Worm (Caenorhabditis elegans) whole organism, L4 larva: Measurements from ENCODE around the gene hum-6.

Experiments used
- F44E2.7 ChIP-seq: fragments of 200-800 bp; sonication (Bioruptor generic); IDR thresholded peaks from 2 replicates; pipeline ENCODE4 v2.1.2; 2022; ENCODE audit warnings: missing genetic modification characterization, missing compliant biosample characterization
- T20F7.1 ChIP-seq: fragments of 200-800 bp; sonication (Bioruptor generic); optimal IDR thresholded peaks from 2 replicates; lab custom pipeline; 2018; ENCODE audit warnings: mild to moderate bottlenecking, missing genetic modification characterization, missing compliant biosample characterization
- T26A8.4 ChIP-seq: fragments of 200-800 bp; sonication (Bioruptor generic); IDR thresholded peaks from 2 replicates; pipeline ENCODE4 v1.3.6; 2022; ENCODE audit warnings: missing genetic modification characterization, missing compliant biosample characterization
- aly-2 ChIP-seq: sonication (generic microtip); optimal IDR thresholded peaks from 2 replicates; lab custom pipeline; 2018; ENCODE audit warnings: missing biosample characterization, missing genetic modification characterization
- ces-1 ChIP-seq: fragments of 150-350 bp; sonication (generic microtip); optimal IDR thresholded peaks from 4 replicates; lab custom pipeline; 2014; ENCODE audit warnings: missing biosample characterization, missing genetic modification reagents, missing genetic modification characterization
- ctbp-1 ChIP-seq: fragments of 200-800 bp; sonication (Bioruptor generic); IDR thresholded peaks from 2 replicates; pipeline ENCODE4 v1.3.6; 2022; ENCODE audit warnings: missing genetic modification reagents, missing genetic modification characterization, missing compliant biosample characterization
- daf-12 ChIP-seq: fragments of 150-350 bp; optimal IDR thresholded peaks from 2 replicates; lab custom pipeline; 2014; ENCODE audit warnings: missing biosample characterization, missing genetic modification reagents, missing genetic modification characterization
- daf-16 ChIP-seq, 3 experiments: sonication (generic microtip); optimal IDR thresholded peaks; 2 replicates each; lab custom pipeline; 2016 to 2017; ENCODE audit warnings: missing genetic modification characterization in 3 of 3, missing genetic modification reagents in 3 of 3, mild to moderate bottlenecking in 2 of 3, missing compliant biosample characterization in 2 of 3, missing biosample characterization in 1 of 3, moderate library complexity in 1 of 3
- daf-8 ChIP-seq: fragments of 200-800 bp; sonication (Bioruptor generic); IDR thresholded peaks from 2 replicates; pipeline ENCODE4 v1.3.6; 2022; ENCODE audit warnings: missing genetic modification characterization, missing compliant biosample characterization
- dmd-9 ChIP-seq: fragments of 200-800 bp; sonication (Bioruptor generic); IDR thresholded peaks from 2 replicates; pipeline ENCODE4 v1.3.6; 2022; ENCODE audit warnings: missing genetic modification reagents, missing genetic modification characterization, missing compliant biosample characterization
- duxl-1 ChIP-seq: sonication (generic microtip); optimal IDR thresholded peaks from 2 replicates; lab custom pipeline; 2016; ENCODE audit warnings: mild to moderate bottlenecking, missing genetic modification characterization, moderate library complexity, missing compliant biosample characterization; ENCODE audit not compliant: poor library complexity
- dve-1 ChIP-seq: sonication (generic microtip); optimal IDR thresholded peaks from 2 replicates; lab custom pipeline; 2017; ENCODE audit warnings: antibody characterized with exemption, mild to moderate bottlenecking, missing genetic modification characterization, missing compliant biosample characterization; ENCODE audit not compliant: insufficient read depth
- egl-27 ChIP-seq: sonication (generic microtip); optimal IDR thresholded peaks from 3 replicates; lab custom pipeline; 2017; ENCODE audit warnings: missing biosample characterization, missing genetic modification reagents, missing genetic modification characterization
- fkh-10 ChIP-seq: fragments of 150-350 bp; optimal IDR thresholded peaks from 2 replicates; lab custom pipeline; 2014; ENCODE audit warnings: missing biosample characterization, missing genetic modification reagents, missing genetic modification characterization
- hif-1 ChIP-seq, 2 experiments: sonication (generic microtip); optimal IDR thresholded peaks; 2 replicates each; lab custom pipeline; 2016 to 2017; ENCODE audit warnings: missing compliant biosample characterization in 2 of 2, missing genetic modification characterization in 2 of 2, missing genetic modification reagents in 2 of 2, missing genotype in 2 of 2, mild to moderate bottlenecking in 1 of 2
- hlh-11 ChIP-seq: fragments of 200-800 bp; sonication (Bioruptor generic); optimal IDR thresholded peaks from 2 replicates; lab custom pipeline; 2018; ENCODE audit warnings: mild to moderate bottlenecking, missing genetic modification characterization, missing compliant biosample characterization
- hlh-30 ChIP-seq: sonication (generic microtip); optimal IDR thresholded peaks from 2 replicates; lab custom pipeline; 2017; ENCODE audit warnings: antibody characterized with exemption, mild to moderate bottlenecking, missing genetic modification characterization, missing compliant biosample characterization; ENCODE audit not compliant: insufficient read depth
- hmg-1.1 ChIP-seq: fragments of 200-800 bp; sonication (Bioruptor generic); IDR thresholded peaks from 2 replicates; pipeline ENCODE4 v1.3.6; 2022; ENCODE audit warnings: missing genetic modification reagents, missing genetic modification characterization, missing compliant biosample characterization
- lin-39 ChIP-seq: fragments of 150-350 bp; optimal IDR thresholded peaks from 2 replicates; lab custom pipeline; 2014; ENCODE audit warnings: missing biosample characterization, missing genetic modification reagents, missing genetic modification characterization
- mdl-1 ChIP-seq, 2 experiments: fragments of 150-350 bp in 1 of 2; sonication (generic microtip) in 1 of 2; optimal IDR thresholded peaks; 2 replicates each; lab custom pipeline; 2014 to 2017; ENCODE audit warnings: missing biosample characterization in 2 of 2, missing genetic modification characterization in 2 of 2
- mep-1 ChIP-seq: fragments of 150-350 bp; sonication (generic microtip); optimal IDR thresholded peaks from 3 replicates; lab custom pipeline; 2014; ENCODE audit warnings: missing biosample characterization, missing genetic modification characterization
- nhr-11 ChIP-seq: fragments of 150-350 bp; optimal IDR thresholded peaks from 2 replicates; lab custom pipeline; 2014; ENCODE audit warnings: missing biosample characterization, missing genetic modification characterization
- nhr-237 ChIP-seq: sonication (generic microtip); optimal IDR thresholded peaks from 2 replicates; lab custom pipeline; 2017; ENCODE audit warnings: missing biosample characterization, missing genetic modification characterization
- nhr-28 ChIP-seq: fragments of 150-350 bp; optimal IDR thresholded peaks from 2 replicates; lab custom pipeline; 2014; ENCODE audit warnings: missing biosample characterization, missing genetic modification characterization
- nhr-41 ChIP-seq: fragments of 200-800 bp; sonication (Bioruptor generic); IDR thresholded peaks from 2 replicates; pipeline ENCODE4 v1.3.6; 2022; ENCODE audit warnings: missing genetic modification reagents, missing genetic modification characterization, missing compliant biosample characterization
- nhr-48 ChIP-seq: sonication (generic microtip); optimal IDR thresholded peaks from 2 replicates; lab custom pipeline; 2016; ENCODE audit warnings: mild to moderate bottlenecking, missing genetic modification characterization, missing compliant biosample characterization
- nhr-77 ChIP-seq: fragments of 150-350 bp; optimal IDR thresholded peaks from 2 replicates; lab custom pipeline; 2014; ENCODE audit warnings: missing biosample characterization, missing genetic modification characterization
- pqm-1 ChIP-seq: sonication (generic microtip); optimal IDR thresholded peaks from 2 replicates; lab custom pipeline; 2017; ENCODE audit warnings: missing biosample characterization, missing genetic modification characterization
- rbr-2 ChIP-seq: sonication (generic microtip); optimal IDR thresholded peaks from 2 replicates; lab custom pipeline; 2016; ENCODE audit warnings: missing genotype, missing genetic modification characterization, missing compliant biosample characterization
- set-16 ChIP-seq: fragments of 200-800 bp; sonication (Bioruptor generic); IDR thresholded peaks from 2 replicates; pipeline ENCODE4 v1.3.6; 2022; ENCODE audit warnings: missing genetic modification reagents, missing genetic modification characterization, missing compliant biosample characterization
- spr-3 ChIP-seq: fragments of 200-800 bp; sonication (Bioruptor generic); optimal IDR thresholded peaks from 2 replicates; lab custom pipeline; 2018; ENCODE audit warnings: mild to moderate bottlenecking, missing genetic modification characterization, missing compliant biosample characterization
- unc-130 ChIP-seq: sonication (generic microtip); optimal IDR thresholded peaks from 2 replicates; lab custom pipeline; 2016; ENCODE audit warnings: missing genetic modification reagents, missing genetic modification characterization, missing compliant biosample characterization
- unc-39 ChIP-seq: sonication (generic microtip); optimal IDR thresholded peaks from 2 replicates; lab custom pipeline; 2017; ENCODE audit warnings: missing biosample characterization, missing genetic modification characterization
- unc-62 ChIP-seq, 3 experiments: fragments of 150-350 bp in 1 of 3; sonication (generic microtip); optimal IDR thresholded peaks in 2 of 3; peaks in 1 of 3; 1 replicate in 1 of 3; 2 replicates in 2 of 3; lab custom pipeline; 2014 to 2017; ENCODE audit warnings: missing biosample characterization in 3 of 3, missing genetic modification characterization in 3 of 3, missing genetic modification reagents in 3 of 3, missing genotype in 1 of 3
- zag-1 ChIP-seq: fragments of 150-350 bp; optimal IDR thresholded peaks from 2 replicates; lab custom pipeline; 2014; ENCODE audit warnings: missing biosample characterization, missing genetic modification characterization
- zip-2 ChIP-seq: fragments of 150-350 bp; optimal IDR thresholded peaks from 2 replicates; lab custom pipeline; 2014; ENCODE audit warnings: missing biosample characterization, missing genetic modification characterization
- ztf-11 ChIP-seq: fragments of 150-350 bp; optimal IDR thresholded peaks from 2 replicates; lab custom pipeline; 2014; ENCODE audit warnings: missing biosample characterization, missing genetic modification characterization

hum-6 gene

DNA sequence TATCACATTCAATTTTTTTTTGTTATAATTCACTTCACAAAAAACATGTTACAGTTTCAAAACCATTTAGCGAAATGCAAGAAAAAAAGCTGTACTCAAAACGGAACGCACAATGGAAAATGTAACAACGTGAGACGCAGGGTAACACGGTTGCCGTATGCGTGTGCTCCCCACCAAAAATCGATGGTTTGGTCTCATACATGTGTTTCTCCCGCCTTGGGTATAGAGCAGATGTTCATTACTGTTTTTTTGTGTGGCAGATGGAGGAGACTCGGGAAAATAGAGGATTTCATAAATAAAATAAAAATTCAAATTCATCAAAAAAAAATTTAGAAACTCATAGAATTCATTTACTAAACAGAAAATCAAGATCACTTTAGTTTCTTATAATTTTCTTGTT lies 41.9 kb upstream of the hum-6 start, which contains the start of gene AH9.3:
TSS of gene AH9.3 (minus strand) at position 101 of the 400 bp plus-strand sequence.
- TF ChIP-seq unc-39 (tag; lab: Kevin White, UChicago) (no peak), F44E2.7 (GFP tag; lab: Robert Waterston, UW) (no peak), duxl-1 (tag; lab: Kevin White, UChicago) (no peak)

DNA sequence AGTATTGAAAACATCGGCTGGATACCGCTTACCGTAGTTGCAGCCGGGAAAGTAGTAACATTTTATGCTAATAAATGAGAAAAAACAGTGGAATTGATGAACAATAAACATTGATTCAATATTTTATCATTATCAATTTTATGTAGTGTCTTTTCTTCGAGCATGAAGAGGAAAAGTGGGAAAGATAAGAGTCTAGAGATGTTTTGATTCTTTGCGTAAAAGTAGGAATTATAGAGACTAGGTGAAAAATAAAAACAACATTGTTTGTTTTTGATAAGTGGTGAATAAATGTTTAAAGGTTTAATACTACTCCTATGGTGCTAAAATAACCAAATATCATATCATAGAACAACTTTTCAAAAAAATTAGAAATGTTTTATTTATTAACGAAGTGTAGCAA lies 40.5 kb upstream of the hum-6 start:
- TF ChIP-seq daf-16 (GFP tag; optimal IDR thresholded peaks at IDR 0.05; lab: Kevin White, UChicago) (no peak), daf-16 (tag; optimal IDR thresholded peaks at IDR 0.05; lab: Kevin White, UChicago) (peak; percentile 93), ztf-11 (tag; lab: Kevin White, UChicago) (no peak), dve-1 (tag; lab: Kevin White, UChicago) (peak; percentile 13), nhr-28 (tag; lab: Kevin White, UChicago) (peak; percentile 4)
- TF ChIP-seq, all 104 proteins: peak for 3

DNA sequence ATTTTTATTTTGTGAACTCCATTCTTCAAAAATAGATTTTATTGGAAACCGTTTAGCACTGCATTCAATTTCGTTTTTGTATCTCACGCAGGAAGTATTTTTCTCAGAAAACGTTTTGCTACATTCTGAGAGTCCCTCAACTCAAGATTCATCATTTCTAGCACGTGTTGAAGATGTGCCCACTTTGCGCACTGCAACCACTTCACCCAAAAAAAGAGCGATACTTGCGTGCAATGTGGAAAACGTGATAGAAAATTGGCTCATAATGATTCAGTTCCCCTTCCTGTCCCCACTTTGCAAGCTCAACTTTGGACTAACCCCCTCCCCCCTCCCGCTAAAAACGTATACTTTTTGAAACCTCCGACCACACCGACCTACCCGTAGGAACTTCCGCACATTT lies 37.8 kb upstream of the hum-6 start:
- peak in 1 of 2 experiments; percentile 3 for TF ChIP-seq mdl-1 (tag; optimal IDR thresholded peaks at IDR 0.05; lab: Kevin White, UChicago)
- no peak for TF ChIP-seq zag-1 (tag; lab: Kevin White, UChicago)
- peak; percentile 50; the same call in 1 of the 2 replicates for TF ChIP-seq ctbp-1 (GFP tag; lab: Robert Waterston, UW)
- no peak for TF ChIP-seq hmg-1.1

- TF ChIP-seq unc-62 (GFP tag; optimal IDR thresholded peaks at IDR 0.05 in 1 of 2; lab: Kevin White, UChicago) (peak in 1 of 2 experiments; percentile 79), unc-62 (tag; optimal IDR thresholded peaks at IDR 0.05; lab: Kevin White, UChicago) (no peak), nhr-41 (GFP tag; lab: Robert Waterston, UW) (no peak)
Observed at ce11 chrX:2266366-2266765, 36.5 kb upstream of the hum-6 start.

DNA sequence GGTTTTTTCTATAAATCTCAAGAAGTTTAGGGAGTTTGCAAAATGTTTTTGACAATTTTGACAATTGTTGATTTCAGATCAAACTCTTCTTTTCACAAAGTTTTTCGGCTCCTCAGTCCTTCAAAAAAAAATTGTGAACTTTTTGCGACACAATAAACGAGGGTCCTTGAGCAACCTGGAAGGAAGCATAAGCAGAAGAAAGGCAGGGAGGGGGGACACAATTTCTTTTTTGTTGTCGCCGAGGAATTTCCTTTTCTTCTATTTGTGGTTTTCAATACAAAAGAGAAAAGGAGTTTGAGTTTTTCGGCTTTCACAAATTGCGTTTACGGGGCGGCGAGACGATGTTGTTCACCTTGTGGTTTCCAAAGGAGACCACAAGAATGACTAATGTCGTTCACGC lies 36.1 kb upstream of the hum-6 start:
- TF ChIP-seq unc-62 (GFP tag; optimal IDR thresholded peaks at IDR 0.05 in 1 of 2; lab: Kevin White, UChicago), result peak in 1 of 2 experiments; percentile 31
- TF ChIP-seq unc-62 (tag; optimal IDR thresholded peaks at IDR 0.05; lab: Kevin White, UChicago), result no peak
- no peak for TF ChIP-seq pqm-1
- peak; percentile 81 for TF ChIP-seq fkh-10 (GFP tag; lab: Kevin White, UChicago)

DNA sequence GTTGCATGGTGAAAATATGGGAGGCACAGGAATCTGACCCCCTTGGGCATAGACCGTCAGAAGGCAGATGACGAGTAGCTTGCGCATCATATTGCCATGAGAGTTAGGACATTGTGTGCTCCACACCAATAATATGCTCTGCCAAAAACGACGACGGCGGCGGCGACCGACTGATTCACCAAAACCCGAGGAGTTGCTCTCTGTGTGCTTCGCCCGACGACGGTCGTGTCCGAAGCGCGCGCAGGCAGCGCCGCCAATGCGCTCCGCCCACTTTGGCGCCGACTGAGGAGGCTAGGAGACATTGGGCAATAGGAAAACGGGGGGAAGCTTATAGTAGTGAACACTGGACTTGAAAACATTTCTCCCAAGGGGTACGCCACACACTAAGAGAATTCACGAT lies 34.9 kb upstream of the hum-6 start, which contains the start of gene AH9.6:
TSS of gene AH9.6 (minus strand) at position 183 of the 400 bp plus-strand sequence.
- TF ChIP-seq set-16, result peak; percentile 92
- TF ChIP-seq hlh-30 (tag; lab: Kevin White, UChicago), result no peak

DNA sequence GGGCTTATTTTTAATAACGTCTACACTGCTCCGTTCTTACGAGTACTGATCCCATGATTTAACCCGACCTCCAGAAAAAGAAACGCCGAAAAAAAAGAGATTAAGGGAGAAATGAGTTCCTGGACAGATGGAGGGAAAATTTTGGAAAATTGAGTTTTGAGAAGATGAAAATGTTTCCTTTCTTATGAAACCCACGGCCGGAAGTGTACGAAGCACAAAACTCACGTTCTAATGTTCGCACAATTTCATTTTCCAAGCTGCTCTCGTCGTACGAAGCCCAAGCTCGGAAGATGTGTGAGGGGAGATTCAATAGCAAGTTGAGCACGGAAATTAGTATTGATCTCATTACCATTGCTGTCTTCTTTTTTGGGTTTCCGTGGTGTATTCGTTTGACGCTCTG lies 31.5 kb upstream of the hum-6 start:
- no peak for TF ChIP-seq nhr-77 (tag; lab: Kevin White, UChicago)
- peak; percentile 29 for TF ChIP-seq fkh-10 (GFP tag; lab: Kevin White, UChicago)
- peak; percentile 84 for TF ChIP-seq ces-1 (GFP tag; lab: Kevin White, UChicago)
- TF ChIP-seq daf-8 (GFP tag; lab: Robert Waterston, UW), result no peak
- TF ChIP-seq spr-3 (GFP tag; lab: Kevin White, UChicago), result no peak

- no peak for TF ChIP-seq unc-130 (GFP tag; lab: Kevin White, UChicago)
- no peak for TF ChIP-seq nhr-237 (tag; lab: Kevin White, UChicago)
- no peak for TF ChIP-seq rbr-2 (tag; lab: Kevin White, UChicago)
- TF ChIP-seq zip-2 (tag; lab: Kevin White, UChicago), result no peak
- TF ChIP-seq hlh-11 (tag; lab: Kevin White, UChicago), result no peak
- no peak for TF ChIP-seq nhr-11
- no peak for TF ChIP-seq hif-1 (tag; optimal IDR thresholded peaks at IDR 0.05; lab: Kevin White, UChicago)
- TF ChIP-seq T20F7.1 (GFP tag; lab: Kevin White, UChicago), result no peak
- no peak for TF ChIP-seq F44E2.7 (GFP tag; lab: Robert Waterston, UW)
- no peak for TF ChIP-seq nhr-48 (tag; lab: Kevin White, UChicago)
- no peak for TF ChIP-seq mep-1 (tag; lab: Kevin White, UChicago)
- TF ChIP-seq daf-12 (tag; lab: Kevin White, UChicago), result no peak
- no peak for TF ChIP-seq egl-27
- TF ChIP-seq T26A8.4 (GFP tag; lab: Robert Waterston, UW), result no peak
- no peak for TF ChIP-seq fkh-10 (GFP tag; lab: Kevin White, UChicago)
- no peak for TF ChIP-seq dmd-9 (GFP tag; lab: Robert Waterston, UW)
- TF ChIP-seq aly-2 (tag; lab: Kevin White, UChicago), result no peak
- no peak for TF ChIP-seq lin-39 (tag; lab: Kevin White, UChicago)
- TF ChIP-seq, all 104 proteins: peak for 0
Observed at ce11 chrX:2274237-2274636, 28.6 kb upstream of the hum-6 start, which contains the start of gene AH9.4. Gene AH9.4, minus strand, starts transcription at chrX:2274337.
